Fruit fly (Drosophila melanogaster) ovary, adult (tissue): ENCODE data around the gene LSm-4.
A peak's percentile ranks its signal among the peaks of the same experiment; 100 is the strongest.

Experiments
- CG17801 ChIP-seq: fragments of 200-800 bp; optimal IDR thresholded peaks from 2 replicates; lab custom pipeline; 2019; ENCODE audit warnings: missing biosample characterization, mild to moderate bottlenecking, missing genetic modification characterization, moderate library complexity; ENCODE audit not compliant: partially characterized antibody

LSm-4 gene

dm6 chr2L:10405008-10405654 lies at the start of gene LSm-4, which contains the start of the genes CG17768 and Ir31a:
LSm-4 (minus strand) TSS chr2L:10405203.
CG17768 (minus strand) TSS chr2L:10405203.
Ir31a (plus strand) TSS chr2L:10405565.
- no peak for TF ChIP-seq CG17801 (GFP tag; lab: Kevin White, UChicago)

- TF ChIP-seq CG17801 (GFP tag; lab: Kevin White, UChicago), result no peak
Measured at dm6 chr2L:10452296-10452695, 47.3 kb upstream of the LSm-4 start, which contains the start of gene ppk10. ppk10 (minus strand) TSS chr2L:10452396.

- no peak for TF ChIP-seq CG17801 (GFP tag; lab: Kevin White, UChicago)
Measured at dm6 chr2L:10442048-10442790, 37.2 kb upstream of the LSm-4 start, which contains the start of gene loh. loh (plus strand) TSS chr2L:10442534.

dm6 chr2L:10439174-10439573 lies 34.2 kb upstream of the LSm-4 start, which contains the start of gene Nse4:
Nse4 (plus strand) TSS chr2L:10439440.
- peak; percentile 31 for TF ChIP-seq CG17801 (GFP tag; lab: Kevin White, UChicago)

- TF ChIP-seq CG17801 (GFP tag; lab: Kevin White, UChicago), result peak; percentile 29
Measured at dm6 chr2L:10437317-10437716, 32.3 kb upstream of the LSm-4 start, which contains the start of gene STUB1. STUB1 (plus strand) TSS chr2L:10437548.

- no peak for TF ChIP-seq CG17801 (GFP tag; lab: Kevin White, UChicago)
Measured at dm6 chr2L:10435606-10436160, 30.7 kb upstream of the LSm-4 start, which contains the start of the genes TBC1D16 and holn1. TBC1D16 (minus strand) TSS chr2L:10435656. holn1 (plus strand) TSS chr2L:10435995.

dm6 chr2L:10430802-10431476 lies 25.9 kb upstream of the LSm-4 start, which contains the start of the genes Bug22 and TfIIB:
Bug22 (minus strand) TSS chr2L:10430918.
TfIIB (plus strand) TSS chr2L:10431338.
- TF ChIP-seq CG17801 (GFP tag; lab: Kevin White, UChicago), result peak; percentile 46

- peak; percentile 17 for TF ChIP-seq CG17801 (GFP tag; lab: Kevin White, UChicago)
Measured at dm6 chr2L:10428528-10428927, 23.5 kb upstream of the LSm-4 start, which contains the start of gene CG5188. CG5188 (plus strand) TSS chr2L:10428829.

dm6 chr2L:10426534-10427048 lies 21.6 kb upstream of the LSm-4 start, which contains the start of the genes SmB and KdelR:
SmB (minus strand) TSS chr2L:10426627.
KdelR (plus strand) TSS chr2L:10426887.
- peak; percentile 79 for TF ChIP-seq CG17801 (GFP tag; lab: Kevin White, UChicago)

dm6 chr2L:10425599-10425998 lies 20.6 kb upstream of the LSm-4 start:
- TF ChIP-seq CG17801 (GFP tag; lab: Kevin White, UChicago), result no peak

- TF ChIP-seq CG17801 (GFP tag; lab: Kevin White, UChicago), result no peak
Measured at dm6 chr2L:10422643-10423606, 17.9 kb upstream of the LSm-4 start, which contains the start of the genes pie and Wdfy2. pie (minus strand) TSS chr2L:10422780. Wdfy2 (plus strand) TSS chr2L:10423291.

- no peak for TF ChIP-seq CG17801 (GFP tag; lab: Kevin White, UChicago)
Measured at dm6 chr2L:10418981-10419380, 14.0 kb upstream of the LSm-4 start, which contains the start of gene RfC3. RfC3 (plus strand) TSS chr2L:10419190.
